Worm (Caenorhabditis elegans) whole organism, mixed stage, embryonic: ENCODE measurements around the gene sorf-2.

Experiments used
- ceh-39 ChIP-seq: fragments of 150-350 bp; optimal IDR thresholded peaks from 2 replicates; lab custom pipeline; 2014; ENCODE audit warnings: missing biosample characterization, missing genetic modification characterization
- ces-1 ChIP-seq: fragments of 150-350 bp; optimal IDR thresholded peaks from 2 replicates; lab custom pipeline; 2014; ENCODE audit warnings: missing biosample characterization, missing genetic modification reagents, missing genetic modification characterization
- elt-3 ChIP-seq: fragments of 150-350 bp; optimal IDR thresholded peaks from 2 replicates; lab custom pipeline; 2014; ENCODE audit warnings: missing biosample characterization, missing genetic modification characterization
- lsy-2 ChIP-seq: fragments of 150-350 bp; optimal IDR thresholded peaks from 2 replicates; lab custom pipeline; 2014; ENCODE audit warnings: missing biosample characterization, missing genetic modification characterization
- mep-1 ChIP-seq: fragments of 150-350 bp; optimal IDR thresholded peaks from 2 replicates; lab custom pipeline; 2017; ENCODE audit warnings: missing biosample characterization, missing genetic modification reagents, missing genetic modification characterization, inconsistent platforms

DNA sequence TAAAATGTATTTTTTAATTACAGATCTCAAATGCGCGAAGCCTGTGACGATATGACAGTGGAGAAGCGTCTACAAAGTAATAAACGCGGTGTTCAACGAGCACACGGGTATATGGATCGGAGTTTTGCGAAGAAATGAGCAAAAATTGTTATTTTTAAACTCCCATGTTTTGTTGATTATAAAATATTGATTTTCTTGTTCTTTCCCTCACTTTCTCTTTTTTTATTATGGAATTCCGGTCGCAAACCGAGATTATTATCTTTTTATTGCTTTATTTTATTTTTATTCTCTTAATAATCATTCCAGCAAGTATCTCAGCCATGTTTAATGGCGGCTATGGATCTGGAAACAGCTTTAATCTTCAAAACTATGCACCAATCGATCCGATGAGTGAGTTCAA lies 15.5 kb upstream of the sorf-2 start, which contains the start of gene pqe-1:
- TF ChIP-seq ceh-39 (tag; lab: Kevin White, UChicago), result no peak
- TF ChIP-seq ces-1 (GFP tag; lab: Kevin White, UChicago), result no peak
- no peak for TF ChIP-seq mep-1 (tag; lab: Kevin White, UChicago)
- no peak for TF ChIP-seq elt-3 (tag; lab: Kevin White, UChicago)
- no peak for TF ChIP-seq lsy-2
